Worm (Caenorhabditis elegans) whole organism, L3 larva: Measurements from ENCODE around the gene Y46H3A.4.

Experiments used
- R02D3.7 ChIP-seq: fragments of 150-350 bp; optimal IDR thresholded peaks from 2 replicates; lab custom pipeline; 2014; ENCODE audit warnings: missing biosample characterization, missing genetic modification characterization
- aly-2 ChIP-seq: fragments of 150-350 bp; optimal IDR thresholded peaks from 2 replicates; lab custom pipeline; 2014; ENCODE audit warnings: missing biosample characterization, missing genetic modification characterization
- ama-1 ChIP-seq: fragments of 150-350 bp; optimal IDR thresholded peaks from 2 replicates; lab custom pipeline; 2018
- ceh-16 ChIP-seq: sonication (generic microtip); optimal IDR thresholded peaks from 2 replicates; lab custom pipeline; 2017; ENCODE audit warnings: missing biosample characterization, missing genetic modification characterization
- ceh-28 ChIP-seq: fragments of 150-350 bp; optimal IDR thresholded peaks from 2 replicates; lab custom pipeline; 2014; ENCODE audit warnings: missing biosample characterization, missing genetic modification reagents, missing genetic modification characterization
- daf-12 ChIP-seq: fragments of 150-350 bp; optimal IDR thresholded peaks from 2 replicates; lab custom pipeline; 2014; ENCODE audit warnings: missing biosample characterization, missing genetic modification reagents, missing genetic modification characterization
- egl-5 ChIP-seq: fragments of 150-350 bp; optimal IDR thresholded peaks from 2 replicates; lab custom pipeline; 2017; ENCODE audit warnings: missing biosample characterization, missing genetic modification reagents, missing genetic modification characterization, inconsistent platforms
- elt-1 ChIP-seq: fragments of 150-350 bp; optimal IDR thresholded peaks from 2 replicates; lab custom pipeline; 2014; ENCODE audit warnings: missing biosample characterization, missing genetic modification characterization
- elt-2 ChIP-seq: sonication (generic microtip); optimal IDR thresholded peaks from 2 replicates; lab custom pipeline; 2016; ENCODE audit warnings: missing genetic modification reagents, mild to moderate bottlenecking, missing genetic modification characterization, missing compliant biosample characterization
- fkh-10 ChIP-seq: sonication (generic microtip); optimal IDR thresholded peaks from 2 replicates; lab custom pipeline; 2017; ENCODE audit warnings: missing biosample characterization, missing genetic modification reagents, missing genetic modification characterization
- fkh-2 ChIP-seq: fragments of 150-350 bp; optimal IDR thresholded peaks from 2 replicates; lab custom pipeline; 2014; ENCODE audit warnings: missing biosample characterization, missing genetic modification reagents, missing genetic modification characterization
- hmg-11 ChIP-seq: sonication (generic microtip); optimal IDR thresholded peaks from 2 replicates; lab custom pipeline; 2016; ENCODE audit warnings: missing genetic modification characterization, missing compliant biosample characterization
- jun-1 ChIP-seq: fragments of 150-350 bp; optimal IDR thresholded peaks from 2 replicates; lab custom pipeline; 2014; ENCODE audit warnings: missing biosample characterization, missing genetic modification reagents, missing genetic modification characterization
- lin-15B ChIP-seq: fragments of 150-350 bp; optimal IDR thresholded peaks from 2 replicates; lab custom pipeline; 2014; ENCODE audit warnings: missing biosample characterization, missing genetic modification characterization
- lin-39 ChIP-seq: fragments of 150-350 bp; optimal IDR thresholded peaks from 2 replicates; lab custom pipeline; 2018; ENCODE audit warnings: missing biosample characterization, missing genetic modification reagents, missing genetic modification characterization
- mdl-1 ChIP-seq: fragments of 150-350 bp; optimal IDR thresholded peaks from 2 replicates; lab custom pipeline; 2014; ENCODE audit warnings: missing biosample characterization, missing genetic modification characterization
- nfya-1 ChIP-seq: sonication (generic microtip); optimal IDR thresholded peaks from 2 replicates; lab custom pipeline; 2017; ENCODE audit warnings: missing genetic modification characterization, mild to moderate bottlenecking, missing compliant biosample characterization, antibody characterized with exemption, moderate library complexity; ENCODE audit not compliant: insufficient read depth
- nhr-23 ChIP-seq: fragments of 150-350 bp; optimal IDR thresholded peaks from 2 replicates; lab custom pipeline; 2014; ENCODE audit warnings: missing biosample characterization, missing genetic modification reagents, missing genetic modification characterization
- nhr-237 ChIP-seq: fragments of 150-350 bp; optimal IDR thresholded peaks from 2 replicates; lab custom pipeline; 2014; ENCODE audit warnings: missing biosample characterization, missing genetic modification characterization
- nhr-25 ChIP-seq: sonication (generic microtip); optimal IDR thresholded peaks from 2 replicates; lab custom pipeline; 2017; ENCODE audit warnings: missing biosample characterization, missing genetic modification characterization
- nhr-28 ChIP-seq: fragments of 150-350 bp; optimal IDR thresholded peaks from 2 replicates; lab custom pipeline; 2014; ENCODE audit warnings: missing biosample characterization, missing genetic modification characterization
- nhr-43 ChIP-seq: sonication (generic microtip); optimal IDR thresholded peaks from 2 replicates; lab custom pipeline; 2016; ENCODE audit warnings: mild to moderate bottlenecking, missing genetic modification characterization, missing compliant biosample characterization; ENCODE audit not compliant: poor library complexity, severe bottlenecking
- pha-4 ChIP-seq: fragments of 150-350 bp; optimal IDR thresholded peaks from 2 replicates; lab custom pipeline; 2014; ENCODE audit warnings: missing biosample characterization, missing genetic modification reagents, missing genetic modification characterization
- sea-2 ChIP-seq: fragments of 150-350 bp; sonication (generic microtip); optimal IDR thresholded peaks from 4 replicates; lab custom pipeline; 2014; ENCODE audit warnings: missing biosample characterization, missing genetic modification reagents, missing genetic modification characterization
- skn-1 ChIP-seq: fragments of 150-350 bp; optimal IDR thresholded peaks from 2 replicates; lab custom pipeline; 2014; ENCODE audit warnings: missing biosample characterization, missing genetic modification characterization
- snpc-4 ChIP-seq: fragments of 150-350 bp; optimal IDR thresholded peaks from 2 replicates; lab custom pipeline; 2014; ENCODE audit warnings: missing biosample characterization, missing genetic modification characterization
- unc-39 ChIP-seq: sonication (generic microtip); optimal IDR thresholded peaks from 4 replicates; lab custom pipeline; 2017; ENCODE audit warnings: missing biosample characterization, missing genetic modification characterization
- unc-62 ChIP-seq: fragments of 150-350 bp; sonication (generic microtip); optimal IDR thresholded peaks from 4 replicates; lab custom pipeline; 2014; ENCODE audit warnings: missing biosample characterization, missing genetic modification reagents, missing genetic modification characterization
- zag-1 ChIP-seq: fragments of 150-350 bp; optimal IDR thresholded peaks from 2 replicates; lab custom pipeline; 2014; ENCODE audit warnings: missing biosample characterization, missing genetic modification characterization
- ztf-11 ChIP-seq: fragments of 150-350 bp; optimal IDR thresholded peaks from 2 replicates; lab custom pipeline; 2014; ENCODE audit warnings: missing biosample characterization, missing genetic modification characterization

Y46H3A.4 gene

DNA sequence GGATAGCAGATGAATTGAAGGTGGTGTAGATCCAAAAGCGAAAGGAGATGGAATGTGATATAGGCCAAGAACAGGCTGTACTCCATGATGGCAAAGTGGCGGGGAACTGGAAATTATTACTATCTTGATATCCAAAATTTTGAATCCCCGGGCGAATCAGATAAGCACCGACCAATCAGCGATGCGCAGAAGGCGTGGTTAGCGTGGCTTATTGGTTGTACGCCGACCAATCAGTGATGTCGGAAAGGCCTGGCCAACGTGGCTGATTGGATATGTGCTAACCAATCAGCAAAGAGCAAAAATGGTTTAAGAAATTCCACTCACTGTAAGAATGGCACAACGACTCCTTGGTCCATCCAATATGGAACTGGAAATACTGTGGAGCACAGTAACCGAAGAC is 30.9 kb downstream of the Y46H3A.4 start:
- TF ChIP-seq ama-1 (lab: Kevin White, UChicago): no peak
- peak; percentile 86 for TF ChIP-seq nfya-1 (tag; lab: Kevin White, UChicago)
- TF ChIP-seq nhr-28: no peak
- no peak for TF ChIP-seq fkh-10 (GFP tag; lab: Kevin White, UChicago)

DNA sequence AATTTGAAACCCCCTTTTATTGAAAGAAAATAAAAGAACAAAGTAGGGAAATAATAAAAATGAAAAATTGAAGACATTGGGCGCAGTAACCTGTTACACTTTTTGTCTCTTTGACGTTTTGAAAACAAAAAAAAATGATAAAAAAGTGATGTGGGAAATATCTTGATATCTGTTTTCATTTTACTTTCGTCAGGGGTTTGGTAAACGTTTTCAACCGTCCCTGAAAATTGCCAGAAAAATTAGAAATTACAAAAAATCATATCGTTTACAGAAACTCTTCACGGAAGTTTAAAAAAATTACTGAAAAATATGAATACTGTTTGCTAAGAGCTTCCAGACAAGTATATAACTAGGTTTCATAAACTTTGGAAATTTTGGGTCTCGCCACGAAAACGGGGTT is 31.8 kb downstream of the Y46H3A.4 start, which contains the start of gene F36H9.4:
Gene F36H9.4 (minus strand): TSS at position 101 of the 400 bp plus-strand sequence.
- TF ChIP-seq sea-2 (GFP tag; lab: Kevin White, UChicago) (no peak), nhr-43 (tag; lab: Kevin White, UChicago) (no peak), elt-1 (tag; lab: Kevin White, UChicago) (no peak), snpc-4 (tag; lab: Kevin White, UChicago) (no peak)

DNA sequence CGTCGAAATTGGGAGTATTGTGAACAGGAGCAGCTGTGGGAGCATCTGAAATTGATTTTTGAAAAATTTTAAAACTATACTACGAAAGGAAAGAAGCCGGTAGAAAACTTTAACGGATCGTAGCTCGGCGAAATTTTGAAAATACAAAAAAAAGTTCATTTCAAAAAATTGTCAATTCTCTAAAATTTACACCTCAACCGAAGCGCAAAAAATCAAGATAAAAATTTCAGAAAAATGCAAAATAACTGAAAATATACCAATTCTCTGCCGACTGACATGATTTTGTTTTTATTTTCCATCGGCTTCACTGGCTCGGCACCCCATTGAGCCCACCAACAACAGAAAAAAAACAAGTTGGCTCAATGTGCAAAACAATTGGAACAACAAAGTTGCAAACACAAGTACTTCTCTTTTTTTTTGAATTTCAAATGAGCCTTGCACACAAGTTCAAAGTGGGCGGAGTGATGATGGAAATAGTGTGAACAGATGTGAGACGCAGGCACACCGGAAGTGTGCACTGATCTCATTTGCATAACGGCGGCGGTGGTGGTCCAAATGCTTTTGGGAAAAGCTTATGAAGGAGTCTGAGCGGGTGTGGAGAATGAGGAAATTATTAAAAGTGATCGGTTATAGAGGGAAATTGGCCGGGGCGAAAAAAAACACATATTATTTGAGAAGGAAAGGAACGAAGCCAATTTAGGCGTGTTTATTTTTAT is 35.9 kb downstream of the Y46H3A.4 start, which contains the start of gene F36H9.7:
Gene F36H9.7 (minus strand): TSS at position 51 of the 716 bp plus-strand sequence.
- TF ChIP-seq nhr-43 (tag; lab: Kevin White, UChicago) (no peak), lin-15B (tag; lab: Kevin White, UChicago) (no peak), egl-5 (no peak), unc-62 (GFP tag; lab: Kevin White, UChicago) (no peak), aly-2 (no peak)

DNA sequence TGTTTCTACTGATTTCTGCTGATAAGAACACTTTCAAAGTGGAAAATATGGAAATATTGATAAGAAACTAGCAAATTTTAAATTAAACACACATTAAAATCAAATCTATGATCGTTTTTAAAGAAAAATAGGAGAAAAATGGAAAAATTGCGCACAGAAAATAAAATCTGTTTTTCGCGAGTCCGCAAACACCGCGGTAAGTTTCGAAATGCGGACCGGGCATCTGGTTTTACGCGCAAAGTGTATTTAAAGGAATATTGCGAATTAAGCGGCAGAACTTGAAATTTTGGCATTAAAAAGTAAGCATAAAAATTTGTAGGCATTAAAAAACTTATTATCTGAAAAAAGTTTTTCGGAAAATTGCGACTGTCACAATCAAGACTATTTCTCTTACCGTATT is 37.8 kb downstream of the Y46H3A.4 start:
- TF ChIP-seq skn-1 (tag; lab: Kevin White, UChicago): no peak
- no peak for TF ChIP-seq nhr-237 (tag; lab: Kevin White, UChicago)
- peak; percentile 27 for TF ChIP-seq elt-2
- peak; percentile 22 for TF ChIP-seq nfya-1 (tag; lab: Kevin White, UChicago)
- TF ChIP-seq hmg-11 (tag; lab: Kevin White, UChicago): peak; percentile 32
- no peak for TF ChIP-seq nhr-23 (tag; lab: Kevin White, UChicago)

DNA sequence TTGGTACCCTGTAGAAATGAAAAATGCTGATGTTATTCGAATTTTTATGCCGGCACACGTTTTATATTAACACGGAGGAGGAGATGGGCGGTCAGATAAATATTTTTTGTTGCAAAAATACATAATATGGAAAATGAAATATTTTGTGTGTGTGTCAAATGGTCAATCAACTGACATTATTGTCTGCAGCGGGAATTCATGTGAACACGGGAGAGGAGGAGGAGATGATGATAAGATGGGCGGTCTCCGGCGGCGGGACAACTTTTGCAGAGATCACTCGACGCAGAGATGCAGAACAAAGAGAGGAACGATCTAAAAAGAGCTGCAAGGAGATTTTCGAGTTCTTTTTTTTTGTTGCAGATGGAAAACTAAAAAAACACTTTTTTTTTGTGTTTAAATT is 39.2 kb downstream of the Y46H3A.4 start, which contains the start of gene dhs-13:
Gene dhs-13 (minus strand): TSS at position 8 of the 400 bp plus-strand sequence.
- TF ChIP-seq unc-39 (tag; lab: Kevin White, UChicago) (no peak), pha-4 (tag; lab: Kevin White, UChicago) (peak; percentile 47), nhr-28 (no peak), lin-15B (tag; lab: Kevin White, UChicago) (peak; percentile 36), R02D3.7 (tag; lab: Kevin White, UChicago) (no peak), mdl-1 (tag; lab: Kevin White, UChicago) (no peak), elt-2 (peak; percentile 52), snpc-4 (tag; lab: Kevin White, UChicago) (no peak)

DNA sequence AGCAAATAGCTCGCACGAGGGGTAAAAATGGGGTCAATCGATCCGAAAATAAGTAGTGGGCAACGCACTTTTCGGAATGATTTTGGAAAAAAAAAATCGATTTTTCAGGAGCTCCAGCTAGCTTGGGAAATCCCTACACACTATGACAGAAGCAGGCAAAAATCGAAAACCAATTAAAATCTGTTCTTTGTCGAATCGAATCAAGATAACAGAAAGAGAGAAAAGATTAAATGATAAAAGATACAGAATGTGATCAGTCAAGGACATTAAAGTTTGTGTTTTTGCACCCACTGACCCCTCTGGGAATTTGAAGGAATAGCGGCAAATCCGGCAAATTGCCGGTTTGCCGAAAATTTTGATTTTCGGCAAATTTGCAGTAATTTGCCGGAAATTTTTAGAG is 43.5 kb downstream of the Y46H3A.4 start:
- TF ChIP-seq skn-1 (tag; lab: Kevin White, UChicago): no peak
- TF ChIP-seq nhr-23 (tag; lab: Kevin White, UChicago): no peak
- no peak for TF ChIP-seq ceh-16
- TF ChIP-seq ztf-11 (tag; lab: Kevin White, UChicago): no peak
- TF ChIP-seq sea-2 (GFP tag; lab: Kevin White, UChicago): no peak
- no peak for TF ChIP-seq zag-1 (tag; lab: Kevin White, UChicago)
- TF ChIP-seq fkh-2: no peak
- no peak for TF ChIP-seq elt-1 (tag; lab: Kevin White, UChicago)
- TF ChIP-seq egl-5: no peak
- no peak for TF ChIP-seq R02D3.7 (tag; lab: Kevin White, UChicago)
- TF ChIP-seq nhr-25 (tag; lab: Kevin White, UChicago): no peak
- TF ChIP-seq daf-12 (tag; lab: Kevin White, UChicago): no peak
- TF ChIP-seq lin-39 (tag; lab: Kevin White, UChicago): no peak
- TF ChIP-seq ceh-28 (tag; lab: Kevin White, UChicago): no peak
- TF ChIP-seq jun-1 (tag; lab: Kevin White, UChicago): no peak
